Fruit fly (Drosophila melanogaster): ENCODE measurements around the gene Mp.

Gene Mp

dm6 chr3L:7009411-7009810, 10.8 kb downstream of the Mp start (continued):
- peak; percentile 29 for TF ChIP-seq CG17359 (tag; optimal IDR thresholded peaks at IDR 0.05)
- no peak for TF ChIP-seq Dip3 (GFP tag; optimal IDR thresholded peaks at IDR 0.05)
- TF ChIP-seq CG34376 (GFP tag; optimal IDR thresholded peaks at IDR 0.05), result no peak
- TF ChIP-seq eve (GFP tag; optimal IDR thresholded peaks at IDR 0.05), result no peak
- no peak for TF ChIP-seq CG8290 (GFP tag; optimal IDR thresholded peaks at IDR 0.05)
- TF ChIP-seq CG8290 (tag; optimal IDR thresholded peaks at IDR 0.05), result no peak
- no peak for TF ChIP-seq CG30431 (GFP tag; optimal IDR thresholded peaks at IDR 0.05)
- no peak for TF ChIP-seq CG8478 (optimal IDR thresholded peaks at IDR 0.05)
- no peak for TF ChIP-seq stc (GFP tag; IDR thresholded peaks at IDR 0.05)
- TF ChIP-seq zfh2 (GFP tag; optimal IDR thresholded peaks at IDR 0.05), result no peak
- TF ChIP-seq CG2116 (GFP tag; optimal IDR thresholded peaks at IDR 0.05), result no peak
- TF ChIP-seq CG10979 (tag; optimal IDR thresholded peaks at IDR 0.05), result peak; percentile 21
- peak; percentile 58 for TF ChIP-seq CG11504 (tag; optimal IDR thresholded peaks at IDR 0.05)
- no peak for TF ChIP-seq TFAM (GFP tag; optimal IDR thresholded peaks at IDR 0.05)
- no peak for TF ChIP-seq Taf1 (GFP tag; IDR thresholded peaks at IDR 0.05)
- peak; percentile 22 for TF ChIP-seq CG2712 (tag; optimal IDR thresholded peaks at IDR 0.05)
- TF ChIP-seq CG17829 (tag; optimal IDR thresholded peaks at IDR 0.05), result peak; percentile 3
- no peak for TF ChIP-seq hth (optimal IDR thresholded peaks at IDR 0.05)
- no peak for TF ChIP-seq pfk (GFP tag; optimal IDR thresholded peaks at IDR 0.05)
- peak; percentile 6 for TF ChIP-seq CG4424 (GFP tag; optimal IDR thresholded peaks at IDR 0.05)
- TF ChIP-seq lola (GFP tag; optimal IDR thresholded peaks at IDR 0.05), result no peak
- peak; percentile 68 for TF ChIP-seq CG18262 (tag; optimal IDR thresholded peaks at IDR 0.05)
- TF ChIP-seq shn (GFP tag; optimal IDR thresholded peaks at IDR 0.05), result no peak
- TF ChIP-seq vvl (GFP tag; IDR thresholded peaks at IDR 0.05), result no peak
- peak; percentile 19 for TF ChIP-seq CG14710 (tag; optimal IDR thresholded peaks at IDR 0.05)
- no peak for TF ChIP-seq so (GFP tag; IDR thresholded peaks at IDR 0.05)
- no peak for TF ChIP-seq scrt (GFP tag; optimal IDR thresholded peaks at IDR 0.05)
- peak in 1 of 2 experiments; percentile 4 for TF ChIP-seq bsh (GFP tag; optimal IDR thresholded peaks at IDR 0.05)
- peak; percentile 26 for TF ChIP-seq fd96Cb (tag; optimal IDR thresholded peaks at IDR 0.05)
- no peak for TF ChIP-seq unc-4 (GFP tag; IDR thresholded peaks at IDR 0.05; ENCODE audit: partially characterized antibody)
- no peak for TF ChIP-seq pnt (GFP tag; optimal IDR thresholded peaks at IDR 0.05)
- TF ChIP-seq CG17361 (GFP tag; IDR thresholded peaks at IDR 0.05), result peak; percentile 77; the same call in 2 of the 3 replicates
- no peak for TF ChIP-seq sim (GFP tag; IDR thresholded peaks at IDR 0.05)
- no peak for TF ChIP-seq lmd (GFP tag; IDR thresholded peaks at IDR 0.05)
- TF ChIP-seq Nf-YB (GFP tag; optimal IDR thresholded peaks at IDR 0.05), result no peak
- no peak for TF ChIP-seq CG1603 (tag; optimal IDR thresholded peaks at IDR 0.05)
- no peak for TF ChIP-seq CG10366 (GFP tag; IDR thresholded peaks at IDR 0.05)
- no peak for TF ChIP-seq sna (GFP tag; IDR thresholded peaks at IDR 0.05; ENCODE audit: partially characterized antibody)
- peak; percentile 33 for TF ChIP-seq gem (tag; optimal IDR thresholded peaks at IDR 0.05)
- 0 out of 2 replicates have a peak, but pooled peaks have one; percentile 32 for TF ChIP-seq CG11696 (GFP tag; IDR thresholded peaks at IDR 0.05)
- TF ChIP-seq Ssrp (tag; optimal IDR thresholded peaks at IDR 0.05), result no peak
- no peak for TF ChIP-seq Hr3 (GFP tag; optimal IDR thresholded peaks at IDR 0.05)
- TF ChIP-seq CG9437 (GFP tag; optimal IDR thresholded peaks at IDR 0.05), result peak; percentile 5
- TF ChIP-seq ato (GFP tag; IDR thresholded peaks at IDR 0.05; ENCODE audit: partially characterized antibody), result no peak
- TF ChIP-seq CG8924 (tag; optimal IDR thresholded peaks at IDR 0.05), result peak; percentile 22
- no peak for TF ChIP-seq chn (GFP tag; optimal IDR thresholded peaks at IDR 0.05)
- TF ChIP-seq Dll (GFP tag; IDR thresholded peaks at IDR 0.05; ENCODE audit: partially characterized antibody), result no peak
- no peak for TF ChIP-seq CG43689 (GFP tag; IDR thresholded peaks at IDR 0.05)
- TF ChIP-seq nmo (GFP tag; optimal IDR thresholded peaks at IDR 0.05), result peak; percentile 4
- no peak for TF ChIP-seq CTCF (GFP tag; optimal IDR thresholded peaks at IDR 0.05)
- peak; percentile 52 for TF ChIP-seq CG2678 (tag; optimal IDR thresholded peaks at IDR 0.05)
- no peak for TF ChIP-seq NFAT (GFP tag; IDR thresholded peaks at IDR 0.05)
